Fruit fly (Drosophila melanogaster): ENCODE data around the gene Eip63E.

The Eip63E gene

dm6 chr3L:3518512-3519492 is 3.3 kb downstream of the Eip63E start (continued):
- TF ChIP-seq CG9139 (GFP tag; optimal IDR thresholded peaks at IDR 0.05) (peak; percentile 35), CG11762 (GFP tag; optimal IDR thresholded peaks at IDR 0.05; ENCODE audit: insufficient read depth) (no peak), ss (GFP tag; optimal IDR thresholded peaks at IDR 0.05) (peak; percentile 11 to 45), CG3919 (GFP tag; optimal IDR thresholded peaks at IDR 0.05) (no peak), CG6854 (GFP tag; optimal IDR thresholded peaks at IDR 0.05) (peak; percentile 17), Sox14 (GFP tag; optimal IDR thresholded peaks at IDR 0.05) (no peak), Hr38 (GFP tag; optimal IDR thresholded peaks at IDR 0.05) (no peak), CG8119 (GFP tag; IDR thresholded peaks at IDR 0.05) (no peak), OdsH (GFP tag; optimal IDR thresholded peaks at IDR 0.05) (peak; percentile 13), salr (GFP tag; optimal IDR thresholded peaks at IDR 0.05) (no peak), Eip78C (GFP tag) (peak; percentile 80), Sox102F (GFP tag; optimal IDR thresholded peaks at IDR 0.05) (peak; percentile 1), Gug (GFP tag; IDR thresholded peaks at IDR 0.05) (no peak), CG1621 (tag; optimal IDR thresholded peaks at IDR 0.05) (peak; percentile 11), CG31627 (GFP tag; optimal IDR thresholded peaks at IDR 0.05) (no peak), dsx (GFP tag; optimal IDR thresholded peaks at IDR 0.05; ENCODE audit: poor library complexity, severe bottlenecking) (no peak), Met (GFP tag; optimal IDR thresholded peaks at IDR 0.05) (peak; percentile 31), lz (GFP tag; optimal IDR thresholded peaks at IDR 0.05) (no peak), fd85E (GFP tag; optimal IDR thresholded peaks at IDR 0.05) (no peak), Sox15 (GFP tag; optimal IDR thresholded peaks at IDR 0.05) (no peak)

dm6 chr3L:3523766-3524165 is 8.2 kb downstream of the Eip63E start:
- TF ChIP-seq Blimp-1 (GFP tag; optimal IDR thresholded peaks at IDR 0.05) (no peak), CG7368 (GFP tag; optimal IDR thresholded peaks at IDR 0.05) (no peak), CG3032 (tag; optimal IDR thresholded peaks at IDR 0.05) (no peak), esn (GFP tag; optimal IDR thresholded peaks at IDR 0.05) (no peak), Smox (GFP tag; optimal IDR thresholded peaks at IDR 0.05) (no peak), svp (GFP tag) (no peak), dsx (GFP tag; optimal IDR thresholded peaks at IDR 0.05; ENCODE audit: poor library complexity, severe bottlenecking) (no peak), OdsH (GFP tag; optimal IDR thresholded peaks at IDR 0.05) (no peak), CG3919 (GFP tag; optimal IDR thresholded peaks at IDR 0.05) (no peak), CG8319 (GFP tag; optimal IDR thresholded peaks at IDR 0.05) (no peak), lz (GFP tag; optimal IDR thresholded peaks at IDR 0.05) (no peak), CG6792 (GFP tag; optimal IDR thresholded peaks at IDR 0.05) (no peak), Hr4 (GFP tag; optimal IDR thresholded peaks at IDR 0.05) (no peak)

- TF ChIP-seq Eip78C (GFP tag) (peak; percentile 78), spab (GFP tag; optimal IDR thresholded peaks at IDR 0.05) (no peak), ss (GFP tag; optimal IDR thresholded peaks at IDR 0.05) (peak in 1 of 2 experiments; percentile 62), CG34406 (GFP tag; optimal IDR thresholded peaks at IDR 0.05) (no peak), CG6276 (GFP tag; optimal IDR thresholded peaks at IDR 0.05) (peak; percentile 13), CG11902 (GFP tag; optimal IDR thresholded peaks at IDR 0.05) (no peak), acj6 (GFP tag; optimal IDR thresholded peaks at IDR 0.05) (no peak), achi (GFP tag; optimal IDR thresholded peaks at IDR 0.05) (no peak), Met (GFP tag; optimal IDR thresholded peaks at IDR 0.05) (no peak), vri (GFP tag; optimal IDR thresholded peaks at IDR 0.05) (no peak), Hr4 (GFP tag; optimal IDR thresholded peaks at IDR 0.05) (peak; percentile 42), Hr38 (GFP tag; optimal IDR thresholded peaks at IDR 0.05) (no peak), salr (GFP tag; optimal IDR thresholded peaks at IDR 0.05) (no peak), dac (GFP tag; optimal IDR thresholded peaks at IDR 0.05) (no peak), CG1621 (tag; optimal IDR thresholded peaks at IDR 0.05) (no peak), CG6163 (GFP tag; IDR thresholded peaks at IDR 0.05) (0 out of 3 replicates have a peak, but pooled peaks have one; percentile 33), Eip75B (GFP tag; optimal IDR thresholded peaks at IDR 0.05) (no peak), eg (GFP tag; IDR thresholded peaks at IDR 0.05) (peak; percentile 32; the same call in 1 of the 3 replicates), CG32006 (GFP tag; optimal IDR thresholded peaks at IDR 0.05) (peak; percentile 66), Lpt (GFP tag; optimal IDR thresholded peaks at IDR 0.05) (no peak), Sox102F (GFP tag; optimal IDR thresholded peaks at IDR 0.05) (no peak), cyc (GFP tag; optimal IDR thresholded peaks at IDR 0.05) (no peak), CG4318 (GFP tag; optimal IDR thresholded peaks at IDR 0.05) (peak; percentile 7), CG8119 (GFP tag; IDR thresholded peaks at IDR 0.05) (peak; percentile 70)
Measured at dm6 chr3L:3530588-3531264, 15.2 kb downstream of the Eip63E start.

All from whole organism, prepupa.